Fruit fly (Drosophila melanogaster): Measurements from ENCODE around the gene CG10616.

Gene CG10616

DNA sequence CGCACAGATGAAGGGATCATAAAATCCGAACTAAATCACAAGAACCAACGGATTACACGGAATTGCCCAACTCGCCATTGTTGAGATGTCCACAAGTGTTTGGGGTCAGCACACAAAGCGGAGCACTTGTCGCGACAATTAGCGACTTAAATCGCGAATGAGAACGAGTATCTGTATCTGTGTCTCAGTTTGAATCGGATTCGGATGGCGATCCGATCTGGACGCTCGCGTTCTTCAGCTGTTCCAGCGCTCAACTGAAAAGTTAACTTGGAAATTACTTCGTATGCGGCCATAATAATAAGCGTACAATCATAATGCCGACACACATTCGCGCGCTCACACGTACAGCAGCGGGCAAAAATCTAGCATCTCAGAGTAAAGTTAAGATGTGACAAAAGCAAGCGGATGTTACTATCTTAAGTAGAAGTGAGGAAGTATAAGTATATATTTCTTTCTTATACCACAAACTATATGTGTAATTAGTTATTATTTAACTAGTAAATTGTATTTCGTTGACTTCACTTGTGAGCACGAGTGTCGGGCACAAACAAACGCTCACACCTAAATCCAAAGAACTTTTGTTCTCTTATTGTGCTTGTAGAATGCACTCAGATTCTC, 19.0 kb downstream of the CG10616 start, which contains the start of gene CG10660 (continued):
- TF ChIP-seq NC2α (GFP tag; optimal IDR thresholded peaks at IDR 0.05) (peak; percentile 22), CG31365 (tag; optimal IDR thresholded peaks at IDR 0.05) (peak; percentile 64), CG18476 (GFP tag; optimal IDR thresholded peaks at IDR 0.05) (peak; percentile 87), ttk (GFP tag; IDR thresholded peaks at IDR 0.05) (peak; percentile 80), Poxn (GFP tag; IDR thresholded peaks at IDR 0.05) (no peak), CG34224 (GFP tag; IDR thresholded peaks at IDR 0.05; ENCODE audit: partially characterized antibody) (no peak), ro (GFP tag; IDR thresholded peaks at IDR 0.05) (no peak), stwl (tag; optimal IDR thresholded peaks at IDR 0.05) (no peak), usp (GFP tag; optimal IDR thresholded peaks at IDR 0.05) (no peak), dimm (GFP tag; IDR thresholded peaks at IDR 0.05) (peak; percentile 69), CG11723 (GFP tag; optimal IDR thresholded peaks at IDR 0.05) (peak; percentile 70), vvl (GFP tag; IDR thresholded peaks at IDR 0.05) (peak; percentile 96), sens-2 (GFP tag; IDR thresholded peaks at IDR 0.05) (peak; percentile 68), CG1529 (GFP tag; optimal IDR thresholded peaks at IDR 0.05) (peak; percentile 83), CG7372 (GFP tag; IDR thresholded peaks at IDR 0.05) (peak; percentile 64), vnd (GFP tag; IDR thresholded peaks at IDR 0.05; ENCODE audit: partially characterized antibody) (no peak), Asciz (GFP tag; optimal IDR thresholded peaks at IDR 0.05) (peak; percentile 91), phol (tag; optimal IDR thresholded peaks at IDR 0.05) (peak; percentile 86), Stat92E (GFP tag; optimal IDR thresholded peaks at IDR 0.05) (peak in 1 of 3 experiments; percentile 52), fd64A (GFP tag; optimal IDR thresholded peaks at IDR 0.05) (peak; percentile 68), CG14050 (GFP tag; IDR thresholded peaks at IDR 0.05) (peak; percentile 84), CG6175 (GFP tag; IDR thresholded peaks at IDR 0.05) (0 out of 3 replicates have a peak, but pooled peaks have one; percentile 14), crc (GFP tag; optimal IDR thresholded peaks at IDR 0.05) (peak; percentile 21), hbn (GFP tag; IDR thresholded peaks at IDR 0.05; ENCODE audit: partially characterized antibody) (no peak), CG10267 (tag; optimal IDR thresholded peaks at IDR 0.05) (peak; percentile 83), sens (GFP tag) (peak; percentile 94), NfI (GFP tag; optimal IDR thresholded peaks at IDR 0.05) (peak; percentile 81), CG7357 (GFP tag; IDR thresholded peaks at IDR 0.05) (peak; percentile 73), grau (tag; optimal IDR thresholded peaks at IDR 0.05) (peak; percentile 88), disco-r (GFP tag; optimal IDR thresholded peaks at IDR 0.05) (no peak), CoRest (tag; optimal IDR thresholded peaks at IDR 0.05) (peak; percentile 87), CG13894 (tag; optimal IDR thresholded peaks at IDR 0.05) (no peak), CG13296 (GFP tag; optimal IDR thresholded peaks at IDR 0.05) (peak; percentile 52), ash1 (GFP tag; optimal IDR thresholded peaks at IDR 0.05) (peak; percentile 19), nerfin-2 (GFP tag; IDR thresholded peaks at IDR 0.05; ENCODE audit: partially characterized antibody) (no peak), Ets97D (GFP tag; optimal IDR thresholded peaks at IDR 0.05) (peak; percentile 39), org-1 (GFP tag; optimal IDR thresholded peaks at IDR 0.05) (peak; percentile 85), CG7987 (GFP tag; optimal IDR thresholded peaks at IDR 0.05) (peak; percentile 55), Hr3 (GFP tag; optimal IDR thresholded peaks at IDR 0.05) (peak; percentile 87), Scr (GFP tag; IDR thresholded peaks at IDR 0.05; ENCODE audit: partially characterized antibody) (no peak), Opbp (GFP tag; IDR thresholded peaks at IDR 0.05; ENCODE audit: partially characterized antibody) (no peak), HHEX (GFP tag; optimal IDR thresholded peaks at IDR 0.05) (peak; percentile 82), btn (GFP tag; optimal IDR thresholded peaks at IDR 0.05) (peak; percentile 64), fu2 (GFP tag; optimal IDR thresholded peaks at IDR 0.05) (peak; percentile 50), fd3F (GFP tag; optimal IDR thresholded peaks at IDR 0.05) (peak; percentile 76), lab (GFP tag; optimal IDR thresholded peaks at IDR 0.05) (peak; percentile 91), scrt (GFP tag; optimal IDR thresholded peaks at IDR 0.05) (peak; percentile 69), zen2 (GFP tag; IDR thresholded peaks at IDR 0.05; ENCODE audit: partially characterized antibody) (no peak), Pdp1 (GFP tag; optimal IDR thresholded peaks at IDR 0.05) (peak; percentile 67 to 76)
